Fruit fly (Drosophila melanogaster): ENCODE measurements around the gene Mps1.
A peak's percentile ranks its signal among the peaks of the same experiment; 100 is the strongest.

Mps1 gene

dm6 chr3R:17703024-17703690 lies 32.1 kb downstream of the Mps1 start (continued):
- TF ChIP-seq CoRest (tag; optimal IDR thresholded peaks at IDR 0.05) = peak; percentile 15
- no peak for TF ChIP-seq CG7745 (tag; optimal IDR thresholded peaks at IDR 0.05)
- TF ChIP-seq Nf-YA (GFP tag; IDR thresholded peaks at IDR 0.05) = no peak
- no peak for TF ChIP-seq CG7357 (GFP tag; IDR thresholded peaks at IDR 0.05)
- no peak for TF ChIP-seq CG18011 (GFP tag; optimal IDR thresholded peaks at IDR 0.05)
- no peak for TF ChIP-seq PHDP (tag; optimal IDR thresholded peaks at IDR 0.05)
- no peak for TF ChIP-seq twi (tag; optimal IDR thresholded peaks at IDR 0.05)
- no peak for TF ChIP-seq CG12769 (tag; optimal IDR thresholded peaks at IDR 0.05)
- no peak for TF ChIP-seq sna (GFP tag; IDR thresholded peaks at IDR 0.05; ENCODE audit: partially characterized antibody)
- TF ChIP-seq dm (GFP tag; optimal IDR thresholded peaks at IDR 0.05) = no peak
- peak in 1 of 2 experiments; percentile 78 for TF ChIP-seq bsh (GFP tag; optimal IDR thresholded peaks at IDR 0.05)
- no peak for TF ChIP-seq CG12071 (GFP tag; optimal IDR thresholded peaks at IDR 0.05)
- TF ChIP-seq Scr (GFP tag; IDR thresholded peaks at IDR 0.05; ENCODE audit: partially characterized antibody) = no peak
- no peak for TF ChIP-seq ase (GFP tag; IDR thresholded peaks at IDR 0.05)
- TF ChIP-seq CG17359 (tag; optimal IDR thresholded peaks at IDR 0.05) = peak; percentile 36
- no peak for TF ChIP-seq NC2β (GFP tag; optimal IDR thresholded peaks at IDR 0.05)
- TF ChIP-seq CG3995 (GFP tag; optimal IDR thresholded peaks at IDR 0.05) = no peak
- no peak for TF ChIP-seq zf30C (GFP tag; optimal IDR thresholded peaks at IDR 0.05)
- no peak for TF ChIP-seq Oaz (GFP tag; IDR thresholded peaks at IDR 0.05)
- TF ChIP-seq CG4404 (GFP tag; IDR thresholded peaks at IDR 0.05) = no peak
- no peak for TF ChIP-seq CG4730 (GFP tag; IDR thresholded peaks at IDR 0.05)
- no peak for TF ChIP-seq CHES-1-like (GFP tag; optimal IDR thresholded peaks at IDR 0.05)
- no peak for TF ChIP-seq p53 (GFP tag; optimal IDR thresholded peaks at IDR 0.05)
- no peak for TF ChIP-seq dpn (GFP tag; optimal IDR thresholded peaks at IDR 0.05)
- TF ChIP-seq CG1024 (GFP tag; IDR thresholded peaks at IDR 0.05) = no peak
- TF ChIP-seq Doc2 (GFP tag; IDR thresholded peaks at IDR 0.05) = no peak
- TF ChIP-seq CG6791 (GFP tag; IDR thresholded peaks at IDR 0.05; ENCODE audit: partially characterized antibody) = 0 out of 3 replicates have a peak, but pooled peaks have one; percentile 20
- no peak for TF ChIP-seq Trl (optimal IDR thresholded peaks at IDR 0.05)
- no peak for TF ChIP-seq Trl (GFP tag; optimal IDR thresholded peaks at IDR 0.05)
- TF ChIP-seq lbe (GFP tag; optimal IDR thresholded peaks at IDR 0.05) = peak; percentile 82
- TF ChIP-seq Ptx1 (GFP tag; IDR thresholded peaks at IDR 0.05) = peak; percentile 35; the same call in 1 of the 2 replicates
- no peak for TF ChIP-seq al (GFP tag; IDR thresholded peaks at IDR 0.05)
- TF ChIP-seq CG15696 (tag; optimal IDR thresholded peaks at IDR 0.05) = no peak
- no peak for TF ChIP-seq Sry-β (GFP tag; optimal IDR thresholded peaks at IDR 0.05)
- peak; percentile 33 for TF ChIP-seq corto (GFP tag; optimal IDR thresholded peaks at IDR 0.05)
- no peak for TF ChIP-seq cad (GFP tag; optimal IDR thresholded peaks at IDR 0.05)
- no peak for TF ChIP-seq CG4820 (GFP tag; optimal IDR thresholded peaks at IDR 0.05)
- TF ChIP-seq ranshi (GFP tag; IDR thresholded peaks at IDR 0.05) = no peak
- TF ChIP-seq CG10267 (tag; optimal IDR thresholded peaks at IDR 0.05) = no peak
- TF ChIP-seq Ets65A (GFP tag) = no peak
- no peak for TF ChIP-seq ATbp (GFP tag; optimal IDR thresholded peaks at IDR 0.05)
- TF ChIP-seq CG16779 (GFP tag; IDR thresholded peaks at IDR 0.05) = no peak
- TF ChIP-seq CG1832 (GFP tag; optimal IDR thresholded peaks at IDR 0.05) = no peak
- no peak for TF ChIP-seq maf-S (GFP tag; optimal IDR thresholded peaks at IDR 0.05)
- TF ChIP-seq CG32767 (GFP tag; IDR thresholded peaks at IDR 0.05) = no peak
- no peak for TF ChIP-seq CG13287 (GFP tag; IDR thresholded peaks at IDR 0.05; ENCODE audit: partially characterized antibody)
- TF ChIP-seq nmo (GFP tag; optimal IDR thresholded peaks at IDR 0.05) = peak; percentile 30
- no peak for TF ChIP-seq ro (GFP tag; IDR thresholded peaks at IDR 0.05)
- no peak for TF ChIP-seq CG17912 (GFP tag; optimal IDR thresholded peaks at IDR 0.05)
- TF ChIP-seq HmgZ (tag; optimal IDR thresholded peaks at IDR 0.05) = no peak
- TF ChIP-seq tgo (GFP tag; IDR thresholded peaks at IDR 0.05) = no peak
